Worm (Caenorhabditis elegans) whole organism, midembryonic: ENCODE measurements around the gene tctn-1.
"Not testable (repeated sequence)": the region's sequence is repeated elsewhere in the genome, so short reads cannot be mapped to it uniquely, and the experiment has no call there.

Experiments used
- tab-1 ChIP-seq: fragments of 200-800 bp; sonication (Bioruptor generic); IDR thresholded peaks from 2 replicates; pipeline ENCODE4 v1.3.6; 2022; ENCODE audit warnings: missing genetic modification characterization, missing compliant biosample characterization
- ztf-23 ChIP-seq: fragments of 200-800 bp; sonication (Bioruptor generic); IDR thresholded peaks from 2 replicates; pipeline ENCODE4 v1.3.6; 2022; ENCODE audit warnings: missing genetic modification reagents, missing genetic modification characterization, missing compliant biosample characterization

DNA sequence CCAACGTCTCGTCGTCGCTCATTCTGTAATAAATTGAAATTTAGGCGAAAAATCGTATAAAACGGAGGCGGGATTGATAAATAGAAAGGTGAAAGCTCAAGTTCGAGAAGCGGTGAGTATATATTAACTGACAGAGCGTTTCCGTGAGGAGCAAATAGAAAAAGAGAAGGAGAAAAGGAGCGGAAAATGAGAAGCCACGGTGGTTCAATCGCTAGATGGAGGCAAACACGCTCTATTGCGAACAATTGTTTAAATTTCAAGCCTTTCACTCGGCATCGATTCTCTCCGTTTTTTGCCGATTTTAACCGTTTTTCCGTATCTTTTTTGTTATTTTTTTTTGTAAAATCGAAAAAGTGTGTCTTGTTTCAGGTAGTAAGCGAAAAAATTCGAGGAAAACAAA is 31.8 kb downstream of the tctn-1 start, which contains the start of gene miro-1:
- TF ChIP-seq tab-1, ztf-23 (GFP tag; lab: Robert Waterston, UW): not testable (repeated sequence)
